Fruit fly (Drosophila melanogaster) whole organism, embryonic: Measurements from ENCODE around the gene Ir64a.

ENCODE experiments used
- ATbp ChIP-seq: fragments of 200-800 bp; sonication (Bioruptor generic); optimal IDR thresholded peaks from 2 replicates; lab custom pipeline; 2017; ENCODE audit warnings: missing biosample characterization, mild to moderate bottlenecking, missing genetic modification characterization, missing genetic modification reagents
- Abd-B ChIP-seq: fragments of 200-800 bp; sonication (Bioruptor generic); optimal IDR thresholded peaks from 2 replicates; lab custom pipeline; 2018; ENCODE audit warnings: missing biosample characterization, mild to moderate bottlenecking, missing genetic modification characterization, moderate library complexity
- Antp ChIP-seq: fragments of 200-800 bp; sonication (Bioruptor generic); optimal IDR thresholded peaks from 3 replicates; lab custom pipeline; 2016; ENCODE audit warnings: missing biosample characterization, missing genetic modification characterization
- CG10147 ChIP-seq: fragments of 200-800 bp; sonication (Bioruptor generic); optimal IDR thresholded peaks from 2 replicates; lab custom pipeline; 2019; ENCODE audit warnings: missing biosample characterization, mild to moderate bottlenecking, missing genetic modification characterization, moderate library complexity
- CG1024 ChIP-seq: fragments of 200-800 bp; sonication (Bioruptor generic); IDR thresholded peaks from 2 replicates; pipeline ENCODE4 v1.3.6; 2022; ENCODE audit warnings: missing biosample characterization, missing genetic modification characterization
- CG10462 ChIP-seq: fragments of 200-800 bp; sonication (Bioruptor generic); optimal IDR thresholded peaks from 2 replicates; lab custom pipeline; 2016; ENCODE audit warnings: missing biosample characterization, missing genetic modification characterization
- CG11695 ChIP-seq: fragments of 200-800 bp; sonication (Bioruptor generic); IDR thresholded peaks from 3 replicates; pipeline ENCODE4 v1.3.6; 2022; ENCODE audit warnings: missing biosample characterization, missing genetic modification characterization
- CG12071 ChIP-seq: fragments of 200-800 bp; sonication (Bioruptor generic); optimal IDR thresholded peaks from 3 replicates; lab custom pipeline; 2018; ENCODE audit warnings: missing biosample characterization, mild to moderate bottlenecking, missing genetic modification characterization
- CG1233 ChIP-seq: fragments of 200-800 bp; sonication (Bioruptor generic); optimal IDR thresholded peaks from 4 replicates; lab custom pipeline; 2018; ENCODE audit warnings: missing biosample characterization, mild to moderate bottlenecking, missing genetic modification characterization
- CG13775 ChIP-seq: fragments of 200-800 bp; sonication (Bioruptor generic); optimal IDR thresholded peaks from 3 replicates; lab custom pipeline; 2017; ENCODE audit warnings: missing biosample characterization, mild to moderate bottlenecking, missing genetic modification characterization
- CG15073 ChIP-seq: fragments of 200-800 bp; sonication (Bioruptor generic); optimal IDR thresholded peaks from 2 replicates; lab custom pipeline; 2016; ENCODE audit warnings: missing biosample characterization, missing genetic modification characterization
- CG1832 ChIP-seq: fragments of 200-800 bp; sonication (Bioruptor generic); optimal IDR thresholded peaks from 2 replicates; lab custom pipeline; 2017; ENCODE audit warnings: missing biosample characterization, mild to moderate bottlenecking, missing genetic modification characterization, inconsistent platforms
- CG18764 ChIP-seq: fragments of 200-800 bp; sonication (Bioruptor generic); optimal IDR thresholded peaks from 3 replicates; lab custom pipeline; 2016; ENCODE audit warnings: missing biosample characterization, missing genetic modification characterization
- CG3995 ChIP-seq: fragments of 200-800 bp; sonication (Bioruptor generic); optimal IDR thresholded peaks from 3 replicates; lab custom pipeline; 2016; ENCODE audit warnings: missing biosample characterization, missing genetic modification characterization
- CG7745 ChIP-seq: fragments of 200-800 bp; sonication (Bioruptor generic); optimal IDR thresholded peaks from 2 replicates; lab custom pipeline; 2018; ENCODE audit warnings: missing biosample characterization, mild to moderate bottlenecking, missing genetic modification characterization, moderate library complexity
- CG8281 ChIP-seq: fragments of 200-800 bp; sonication (Bioruptor generic); optimal IDR thresholded peaks from 2 replicates; lab custom pipeline; 2018; ENCODE audit warnings: missing biosample characterization, mild to moderate bottlenecking, missing genetic modification characterization, moderate library complexity
- CG8765 ChIP-seq: fragments of 200-800 bp; sonication (Bioruptor generic); IDR thresholded peaks from 2 replicates; pipeline ENCODE4 v1.3.6; 2022; ENCODE audit warnings: missing biosample characterization, missing genetic modification characterization
- Camta ChIP-seq: fragments of 200-800 bp; sonication (Bioruptor generic); optimal IDR thresholded peaks from 2 replicates; lab custom pipeline; 2016; ENCODE audit warnings: missing biosample characterization, missing genetic modification characterization
- CrebB ChIP-seq: fragments of 200-800 bp; sonication (Bioruptor generic); optimal IDR thresholded peaks from 3 replicates; lab custom pipeline; 2018; ENCODE audit warnings: missing biosample characterization, mild to moderate bottlenecking, missing genetic modification characterization
- D19B ChIP-seq: fragments of 200-800 bp; sonication (Bioruptor generic); optimal IDR thresholded peaks from 2 replicates; lab custom pipeline; 2017; ENCODE audit warnings: missing biosample characterization, mild to moderate bottlenecking, missing genetic modification characterization
- Deaf1 ChIP-seq: fragments of 200-800 bp; optimal IDR thresholded peaks from 3 replicates; lab custom pipeline; 2019; ENCODE audit warnings: missing biosample characterization, mild to moderate bottlenecking, missing genetic modification characterization, moderate library complexity
- Dip3 ChIP-seq: fragments of 200-800 bp; sonication (Bioruptor generic); optimal IDR thresholded peaks from 3 replicates; lab custom pipeline; 2016; ENCODE audit warnings: missing biosample characterization, missing genetic modification characterization
- Dll ChIP-seq: fragments of 200-800 bp; sonication (Bioruptor generic); IDR thresholded peaks from 4 replicates; pipeline ENCODE4 v1.3.6; 2022; ENCODE audit warnings: missing biosample characterization, missing genetic modification characterization; ENCODE audit not compliant: partially characterized antibody
- Doc2 ChIP-seq: fragments of 200-800 bp; sonication (Bioruptor generic); IDR thresholded peaks from 2 replicates; pipeline ENCODE4 v1.3.6; 2022; ENCODE audit warnings: missing biosample characterization, missing genetic modification characterization
- Gug ChIP-seq: fragments of 200-800 bp; sonication (Bioruptor generic); IDR thresholded peaks from 4 replicates; pipeline ENCODE4 v1.3.6; 2022; ENCODE audit warnings: missing biosample characterization, missing genetic modification characterization
- H15 ChIP-seq: fragments of 200-800 bp; sonication (Bioruptor generic); IDR thresholded peaks from 3 replicates; pipeline ENCODE4 v1.3.6; 2022; ENCODE audit warnings: missing biosample characterization, missing genetic modification characterization
- Hand ChIP-seq: fragments of 200-800 bp; sonication (Bioruptor generic); optimal IDR thresholded peaks from 2 replicates; lab custom pipeline; 2017; ENCODE audit warnings: mild to moderate bottlenecking, missing biosample characterization, missing genetic modification reagents, missing genetic modification characterization
- HmgD ChIP-seq: fragments of 200-800 bp; sonication (Bioruptor generic); optimal IDR thresholded peaks from 3 replicates; lab custom pipeline; 2016; ENCODE audit warnings: missing biosample characterization, missing genetic modification characterization
- NC2α ChIP-seq: fragments of 200-800 bp; sonication (Bioruptor generic); optimal IDR thresholded peaks from 2 replicates; lab custom pipeline; 2016; ENCODE audit warnings: missing biosample characterization, missing genetic modification characterization
- Ravus ChIP-seq: fragments of 200-800 bp; sonication (Bioruptor generic); IDR thresholded peaks from 2 replicates; pipeline ENCODE4 v1.3.6; 2022; ENCODE audit warnings: missing biosample characterization, missing genetic modification characterization
- Six4 ChIP-seq: fragments of 200-800 bp; sonication (Bioruptor generic); optimal IDR thresholded peaks from 2 replicates; lab custom pipeline; 2016; ENCODE audit warnings: missing biosample characterization, missing genetic modification characterization
- Usf ChIP-seq: fragments of 200-800 bp; sonication (Bioruptor generic); optimal IDR thresholded peaks from 2 replicates; lab custom pipeline; 2017; ENCODE audit warnings: missing genotype, missing biosample characterization, missing genetic modification characterization
- bigmax ChIP-seq: fragments of 200-800 bp; sonication (Bioruptor generic); optimal IDR thresholded peaks from 2 replicates; lab custom pipeline; 2018; ENCODE audit warnings: missing biosample characterization, mild to moderate bottlenecking, missing genetic modification characterization
- btn ChIP-seq: fragments of 200-800 bp; sonication (Bioruptor generic); optimal IDR thresholded peaks from 2 replicates; lab custom pipeline; 2016; ENCODE audit warnings: missing biosample characterization, missing genetic modification characterization
- ewg ChIP-seq: fragments of 200-800 bp; sonication (Bioruptor generic); optimal IDR thresholded peaks from 3 replicates; lab custom pipeline; 2017; ENCODE audit warnings: mild to moderate bottlenecking, missing biosample characterization, missing genetic modification reagents, missing genetic modification characterization
- fd96Cb ChIP-seq: fragments of 200-800 bp; sonication (Bioruptor generic); optimal IDR thresholded peaks from 2 replicates; lab custom pipeline; 2018; ENCODE audit warnings: missing biosample characterization, mild to moderate bottlenecking, missing genetic modification characterization, moderate library complexity
- hb ChIP-seq: fragments of 200-800 bp; sonication (Bioruptor generic); IDR thresholded peaks from 3 replicates; pipeline ENCODE4 v1.3.6; 2022; ENCODE audit warnings: missing biosample characterization, missing genetic modification characterization; ENCODE audit not compliant: partially characterized antibody
- hbn ChIP-seq: fragments of 200-800 bp; sonication (Bioruptor generic); IDR thresholded peaks from 2 replicates; pipeline ENCODE4 v1.3.6; 2022; ENCODE audit warnings: missing biosample characterization, missing genetic modification characterization; ENCODE audit not compliant: partially characterized antibody
- klu ChIP-seq: fragments of 200-800 bp; sonication (Bioruptor generic); IDR thresholded peaks from 2 replicates; pipeline ENCODE4 v1.3.6; 2022; ENCODE audit warnings: missing biosample characterization, missing genetic modification characterization
- lilli ChIP-seq: fragments of 200-800 bp; sonication (Bioruptor generic); optimal IDR thresholded peaks from 3 replicates; lab custom pipeline; 2016; ENCODE audit warnings: missing biosample characterization, missing genetic modification characterization
- lmd ChIP-seq: fragments of 200-800 bp; sonication (Bioruptor generic); IDR thresholded peaks from 2 replicates; pipeline ENCODE4 v1.3.6; 2022; ENCODE audit warnings: missing biosample characterization, missing genetic modification characterization
- odd ChIP-seq: fragments of 200-800 bp; sonication (Bioruptor generic); optimal IDR thresholded peaks from 2 replicates; lab custom pipeline; 2017; ENCODE audit warnings: missing biosample characterization, mild to moderate bottlenecking, missing genetic modification characterization
- phol ChIP-seq: fragments of 200-800 bp; sonication (Bioruptor generic); optimal IDR thresholded peaks from 3 replicates; lab custom pipeline; 2018; ENCODE audit warnings: missing biosample characterization, mild to moderate bottlenecking, missing genetic modification characterization, moderate library complexity
- salm ChIP-seq: fragments of 200-800 bp; sonication (Bioruptor generic); optimal IDR thresholded peaks from 2 replicates; lab custom pipeline; 2018; ENCODE audit warnings: missing biosample characterization, mild to moderate bottlenecking, missing genetic modification characterization
- sd ChIP-seq: fragments of 200-800 bp; sonication (Bioruptor generic); optimal IDR thresholded peaks from 3 replicates; lab custom pipeline; 2018; ENCODE audit warnings: missing biosample characterization, mild to moderate bottlenecking, missing genetic modification characterization, moderate library complexity
- shn ChIP-seq: fragments of 200-800 bp; sonication (Bioruptor generic); optimal IDR thresholded peaks from 3 replicates; lab custom pipeline; 2016; ENCODE audit warnings: missing biosample characterization, missing genetic modification characterization
- slou ChIP-seq: fragments of 200-800 bp; sonication (Bioruptor generic); optimal IDR thresholded peaks from 3 replicates; lab custom pipeline; 2016; ENCODE audit warnings: missing biosample characterization, missing genetic modification characterization
- tio ChIP-seq: fragments of 200-800 bp; sonication (Bioruptor generic); optimal IDR thresholded peaks from 2 replicates; lab custom pipeline; 2017; ENCODE audit warnings: missing biosample characterization, missing genetic modification characterization, inconsistent platforms
- zf30C ChIP-seq: fragments of 200-800 bp; sonication (Bioruptor generic); optimal IDR thresholded peaks from 3 replicates; lab custom pipeline; 2018; ENCODE audit warnings: missing biosample characterization, mild to moderate bottlenecking, missing genetic modification characterization

Ir64a gene

dm6 chr3L:5355074-5355790 is 27.4 kb downstream of the Ir64a start, which contains the start of gene CG46456 (continued):
- TF ChIP-seq CG1832, result no peak
- TF ChIP-seq Hand (GFP tag; lab: Kevin White, UChicago), result peak; percentile 94
- TF ChIP-seq CG10462 (GFP tag; lab: Kevin White, UChicago), result peak; percentile 77
- TF ChIP-seq NC2α (GFP tag; lab: Kevin White, UChicago), result peak; percentile 40
- peak; percentile 85 for TF ChIP-seq CG13775 (GFP tag; lab: Kevin White, UChicago)
- TF ChIP-seq CG11695, result peak; percentile 96
- TF ChIP-seq CG10147 (GFP tag; lab: Kevin White, UChicago), result peak; percentile 96
- TF ChIP-seq H15 (GFP tag; lab: Robert Waterston, UW), result peak; percentile 85
- TF ChIP-seq tio, result peak; percentile 82
- TF ChIP-seq lmd (GFP tag; lab: Robert Waterston, UW), result peak; percentile 93
- no peak for TF ChIP-seq hb
- peak; percentile 77 for TF ChIP-seq D19B (GFP tag; lab: Kevin White, UChicago)
- peak; percentile 75 for TF ChIP-seq Ravus (GFP tag; lab: Robert Waterston, UW)
- peak; percentile 99 for TF ChIP-seq Deaf1
- TF ChIP-seq CG12071 (GFP tag; lab: Kevin White, UChicago), result peak; percentile 90
- TF ChIP-seq Six4 (GFP tag; lab: Kevin White, UChicago), result peak; percentile 94
- TF ChIP-seq Antp (GFP tag; lab: Kevin White, UChicago), result peak; percentile 31
- peak; percentile 95 for TF ChIP-seq phol (tag; lab: Kevin White, UChicago)
- TF ChIP-seq Gug (GFP tag; lab: Robert Waterston, UW), result peak; percentile 21; the same call in 2 of the 4 replicates
- TF ChIP-seq klu (GFP tag; lab: Robert Waterston, UW), result peak; percentile 84
- no peak for TF ChIP-seq CG15073 (GFP tag; lab: Kevin White, UChicago)
- no peak for TF ChIP-seq zf30C (GFP tag; lab: Kevin White, UChicago)
- peak; percentile 55; the same call in 1 of the 4 replicates for TF ChIP-seq Dll (GFP tag; lab: Robert Waterston, UW)
- peak; percentile 77 for TF ChIP-seq CG8765 (GFP tag; lab: Robert Waterston, UW)
- TF ChIP-seq salm (tag; lab: Kevin White, UChicago), result peak; percentile 94
- TF ChIP-seq CG18764, result peak; percentile 73
- TF ChIP-seq CrebB (tag; lab: Kevin White, UChicago), result peak; percentile 93
- TF ChIP-seq lilli, result peak; percentile 91
- peak; percentile 59 for TF ChIP-seq Dip3
- peak; percentile 72 for TF ChIP-seq CG1024
- peak; percentile 67 for TF ChIP-seq CG7745 (tag; lab: Kevin White, UChicago)
- peak; percentile 93 for TF ChIP-seq ATbp (GFP tag; lab: Kevin White, UChicago)
- peak; percentile 94 for TF ChIP-seq fd96Cb (tag; lab: Kevin White, UChicago)
- TF ChIP-seq btn (GFP tag; lab: Kevin White, UChicago), result peak; percentile 0
- TF ChIP-seq bigmax, result peak; percentile 57
- peak; percentile 94 for TF ChIP-seq odd (GFP tag; lab: Kevin White, UChicago)
- TF ChIP-seq HmgD (GFP tag; lab: Kevin White, UChicago), result peak; percentile 5
- peak; percentile 95 for TF ChIP-seq CG1233 (GFP tag; lab: Kevin White, UChicago)
- TF ChIP-seq Usf (GFP tag; lab: Kevin White, UChicago), result peak; percentile 84
- peak; percentile 60 for TF ChIP-seq Camta
- peak; percentile 81 for TF ChIP-seq sd (tag; lab: Kevin White, UChicago)
- peak; percentile 51 for TF ChIP-seq slou (GFP tag; lab: Kevin White, UChicago)
- TF ChIP-seq shn (GFP tag; lab: Kevin White, UChicago), result peak; percentile 22
- peak; percentile 73 for TF ChIP-seq CG3995 (GFP tag; lab: Kevin White, UChicago)
- TF ChIP-seq CG8281 (tag; lab: Kevin White, UChicago), result peak; percentile 84
- TF ChIP-seq Abd-B (GFP tag; lab: Kevin White, UChicago), result peak; percentile 85
- TF ChIP-seq hbn, result no peak
- peak; percentile 80 for TF ChIP-seq ewg (GFP tag; lab: Kevin White, UChicago)
- no peak for TF ChIP-seq Doc2 (GFP tag; lab: Robert Waterston, UW)
